Worm (Caenorhabditis elegans) whole organism, young adult: ENCODE measurements around the gene rha-2.

Source experiments
- F39B2.1 ChIP-seq: fragments of 200-800 bp; sonication (Bioruptor generic); IDR thresholded peaks from 2 replicates; pipeline ENCODE4 v1.3.6; 2022; ENCODE audit warnings: missing genetic modification reagents, missing genetic modification characterization, missing compliant biosample characterization
- Y79H2A.3 ChIP-seq: fragments of 200-800 bp; sonication (Bioruptor generic); conservative IDR thresholded peaks from 2 replicates; pipeline ENCODE4 v1.3.6; 2022; ENCODE audit warnings: missing genetic modification reagents, missing genetic modification characterization, missing compliant biosample characterization
- atf-7 ChIP-seq: sonication (generic microtip); optimal IDR thresholded peaks from 2 replicates; lab custom pipeline; 2017; ENCODE audit warnings: mild to moderate bottlenecking, missing genetic modification characterization, missing compliant biosample characterization
- attf-3 ChIP-seq: fragments of 200-800 bp; sonication (Bioruptor generic); conservative IDR thresholded peaks from 2 replicates; pipeline ENCODE4 v1.3.6; 2022; ENCODE audit warnings: missing genetic modification reagents, missing genetic modification characterization, missing compliant biosample characterization
- ceh-100 ChIP-seq: fragments of 200-800 bp; sonication (Bioruptor generic); IDR thresholded peaks from 2 replicates; pipeline ENCODE4 v1.3.6; 2022; ENCODE audit warnings: missing genetic modification reagents, missing genetic modification characterization, missing compliant biosample characterization
- lin-35 ChIP-seq, 3 experiments: fragments of 150-350 bp in 2 of 3; sonication (generic microtip) in 1 of 3; optimal IDR thresholded peaks; 2 replicates each; lab custom pipeline; 2014 to 2018; ENCODE audit warnings: missing biosample characterization in 3 of 3, missing genetic modification characterization in 3 of 3, missing genetic modification reagents in 3 of 3
- nfya-1 ChIP-seq: sonication (generic microtip); optimal IDR thresholded peaks from 2 replicates; lab custom pipeline; 2017; ENCODE audit warnings: antibody characterized with exemption, missing compliant biosample characterization, missing genetic modification characterization, borderline replicate concordance; ENCODE audit not compliant: insufficient read depth
- nhr-27 ChIP-seq: fragments of 200-800 bp; sonication (Bioruptor generic); optimal IDR thresholded peaks from 2 replicates; lab custom pipeline; 2018; ENCODE audit warnings: mild to moderate bottlenecking, missing genetic modification characterization, moderate library complexity, missing compliant biosample characterization
- rec-8 ChIP-seq, 2 experiments: sonication (generic microtip); optimal IDR thresholded peaks; 2 replicates each; lab custom pipeline; 2016; ENCODE audit warnings: mild to moderate bottlenecking in 2 of 2, missing genetic modification characterization in 2 of 2, missing genetic modification reagents in 2 of 2, missing genotype in 2 of 2, missing biosample characterization in 1 of 2, missing compliant biosample characterization in 1 of 2, moderate library complexity in 1 of 2
- rpc-1 ChIP-seq, 2 experiments: fragments of 150-350 bp in 1 of 2; sonication (generic microtip) in 1 of 2; optimal IDR thresholded peaks; 2 replicates each; lab custom pipeline; 2014 to 2018; ENCODE audit warnings: missing biosample characterization in 1 of 2, missing genetic modification characterization in 1 of 2, missing genetic modification reagents in 1 of 2, missing genotype in 1 of 2
- snpc-1.3 ChIP-seq: sonication (generic microtip); optimal IDR thresholded peaks from 2 replicates; lab custom pipeline; 2017; ENCODE audit warnings: missing genetic modification characterization, mild to moderate bottlenecking, missing compliant biosample characterization, antibody characterized with exemption, moderate library complexity, missing genotype, missing genetic modification reagents; ENCODE audit not compliant: insufficient read depth
- sptf-2 ChIP-seq: fragments of 200-800 bp; sonication (Bioruptor generic); optimal IDR thresholded peaks from 2 replicates; lab custom pipeline; 2018; ENCODE audit warnings: mild to moderate bottlenecking, missing genetic modification characterization, missing compliant biosample characterization
- zim-3 ChIP-seq: sonication (generic microtip); optimal IDR thresholded peaks from 2 replicates; lab custom pipeline; 2017; ENCODE audit warnings: mild to moderate bottlenecking, missing genetic modification characterization, moderate library complexity, missing compliant biosample characterization

- TF ChIP-seq nhr-27 (tag; lab: Kevin White, UChicago) = no peak
- no peak for TF ChIP-seq zim-3 (tag; lab: Kevin White, UChicago)
- no peak for TF ChIP-seq lin-35 (GFP tag; optimal IDR thresholded peaks at IDR 0.05; lab: Kevin White, UChicago)
- no peak for TF ChIP-seq rec-8 (tag; optimal IDR thresholded peaks at IDR 0.05; lab: Kevin White, UChicago)
- no peak for TF ChIP-seq F39B2.1 (GFP tag; lab: Robert Waterston, UW)
- TF ChIP-seq nfya-1 (tag; lab: Kevin White, UChicago) = no peak
- TF ChIP-seq attf-3 (GFP tag; lab: Robert Waterston, UW) = no peak
- no peak for TF ChIP-seq snpc-1.3 (tag; lab: Kevin White, UChicago)
- TF ChIP-seq Y79H2A.3 (GFP tag; lab: Robert Waterston, UW) = no peak
- no peak for TF ChIP-seq atf-7 (tag; lab: Kevin White, UChicago)
- no peak for TF ChIP-seq sptf-2
- TF ChIP-seq ceh-100 (GFP tag; lab: Robert Waterston, UW) = no peak
- TF ChIP-seq rpc-1 (optimal IDR thresholded peaks at IDR 0.05; lab: Kevin White, UChicago) = no peak
- no peak for TF ChIP-seq rpc-1 (tag; optimal IDR thresholded peaks at IDR 0.05; lab: Kevin White, UChicago)
These were observed 4.7 kb downstream of the rha-2 start, which contains the start of gene C06E1.9 for ce11 chrIII:8609683-8610082.
